Fruit fly (Drosophila melanogaster) whole organism: ENCODE data around the gene CG1632.

Experiments used
- CG8478 ChIP-seq: fragments of >200 bp; optimal IDR thresholded peaks from 2 replicates; lab custom pipeline; 2018; ENCODE audit warnings: inconsistent platforms
- Dll ChIP-seq: fragments of >200 bp; optimal IDR thresholded peaks from 2 replicates; lab custom pipeline; 2017
- pan ChIP-seq: fragments of >200 bp; optimal IDR thresholded peaks from 2 replicates; lab custom pipeline; 2017
- psq ChIP-seq: fragments of >200 bp; optimal IDR thresholded peaks from 2 replicates; lab custom pipeline; 2017
- usp ChIP-seq: fragments of >200 bp; optimal IDR thresholded peaks from 2 replicates; lab custom pipeline; 2017; ENCODE audit warnings: missing biosample characterization, missing genetic modification characterization, mixed read lengths

- TF ChIP-seq pan (lab: Kevin White, UChicago) (no peak), CG8478 (lab: Kevin White, UChicago) (no peak), psq (no peak), usp (GFP tag; lab: Kevin White, UChicago) (no peak), Dll (lab: Kevin White, UChicago) (no peak)
These were observed 12.0 kb upstream of the CG1632 start, which contains the start of gene CG2147 for dm6 chrX:8240431-8240830.
